Fruit fly (Drosophila melanogaster) whole organism: ENCODE measurements around the gene CG14356.

Source experiments
- CG8478 ChIP-seq: fragments of >200 bp; optimal IDR thresholded peaks from 2 replicates; lab custom pipeline; 2018; ENCODE audit warnings: inconsistent platforms
- EcR ChIP-seq, 2 experiments: fragments of >200 bp; optimal IDR thresholded peaks; 2 replicates each; lab custom pipeline; 2017; ENCODE audit warnings: missing biosample characterization in 2 of 2, missing genetic modification characterization in 2 of 2, missing genetic modification reagents in 2 of 2
- pan ChIP-seq: fragments of >200 bp; optimal IDR thresholded peaks from 2 replicates; lab custom pipeline; 2017
- psq ChIP-seq: fragments of >200 bp; optimal IDR thresholded peaks from 2 replicates; lab custom pipeline; 2017
- usp ChIP-seq: fragments of >200 bp; optimal IDR thresholded peaks from 2 replicates; lab custom pipeline; 2017; ENCODE audit warnings: missing biosample characterization, missing genetic modification characterization, mixed read lengths

DNA sequence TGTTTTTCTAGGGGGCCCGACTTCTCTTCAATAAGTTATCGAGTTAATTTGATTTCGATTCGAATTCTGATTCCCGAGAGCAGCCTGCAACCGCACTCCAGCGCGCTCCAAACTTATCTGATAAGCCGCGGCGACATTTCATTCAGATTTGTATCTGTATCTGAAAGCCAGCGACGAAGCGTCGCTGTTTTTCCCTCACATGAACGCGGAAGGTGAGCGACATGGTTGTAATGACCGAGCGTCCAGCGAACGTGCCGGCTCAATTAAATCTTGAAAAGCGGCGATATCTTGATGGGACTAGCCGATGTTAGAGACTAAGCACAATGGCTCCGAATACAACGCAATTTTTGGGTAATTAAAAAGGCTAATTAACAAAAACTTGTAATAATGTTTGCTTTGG lies 28.9 kb downstream of the CG14356 start, which contains the start of gene PK1-R:
- TF ChIP-seq CG8478 (lab: Kevin White, UChicago), result no peak
- no peak for TF ChIP-seq psq (lab: Kevin White, UChicago)
- no peak for TF ChIP-seq usp (GFP tag; lab: Kevin White, UChicago)
- no peak for TF ChIP-seq EcR (GFP tag; optimal IDR thresholded peaks at IDR 0.05; lab: Kevin White, UChicago)
- TF ChIP-seq pan (lab: Kevin White, UChicago), result no peak
